Worm (Caenorhabditis elegans): ENCODE measurements around the gene idpp-6.

Gene idpp-6

DNA sequence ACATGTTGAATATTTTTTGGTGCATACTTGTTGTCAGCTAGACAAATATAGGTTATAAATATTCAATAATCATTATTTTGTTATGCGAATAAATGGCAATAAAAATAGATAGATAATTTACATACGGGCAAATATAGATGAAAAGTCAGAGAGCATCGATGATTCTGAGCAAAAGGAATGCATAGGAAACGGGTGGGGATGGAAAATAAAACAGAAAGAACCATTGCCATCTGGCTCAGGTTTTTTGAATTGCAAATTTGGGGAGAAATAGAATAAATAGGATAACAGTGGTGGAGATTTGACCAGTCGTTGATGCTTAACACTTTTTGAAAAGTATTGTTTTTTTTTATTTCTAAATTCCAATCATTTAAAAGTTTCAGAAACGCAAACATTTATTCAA is at the start of gene idpp-6:
TSS of gene idpp-6 (plus strand) at position 301 of the 400 bp plus-strand sequence.
- no peak for TF ChIP-seq ztf-11 (tag; optimal IDR thresholded peaks at IDR 0.05)
- TF ChIP-seq ceh-16 (tag; optimal IDR thresholded peaks at IDR 0.05): no peak
- no peak for TF ChIP-seq sem-4 (tag; optimal IDR thresholded peaks at IDR 0.05)
- TF ChIP-seq unc-62 (GFP tag; optimal IDR thresholded peaks at IDR 0.05): no peak
- TF ChIP-seq F13H6.1 (tag; optimal IDR thresholded peaks at IDR 0.05): no peak
- no peak for TF ChIP-seq ama-1 (optimal IDR thresholded peaks at IDR 0.05)
- no peak for TF ChIP-seq sma-9 (GFP tag; optimal IDR thresholded peaks at IDR 0.05)
- TF ChIP-seq sma-9 (tag; optimal IDR thresholded peaks at IDR 0.05): no peak
- no peak for TF ChIP-seq nhr-129 (tag; optimal IDR thresholded peaks at IDR 0.05)
- no peak for TF ChIP-seq blmp-1 (tag; optimal IDR thresholded peaks at IDR 0.05; ENCODE audit: insufficient read depth)
- TF ChIP-seq dmd-4 (tag; optimal IDR thresholded peaks at IDR 0.05): no peak
- TF ChIP-seq sma-3 (GFP tag; optimal IDR thresholded peaks at IDR 0.05): no peak
- TF ChIP-seq elt-3 (tag; optimal IDR thresholded peaks at IDR 0.05): no peak
- TF ChIP-seq nhr-11 (tag; optimal IDR thresholded peaks at IDR 0.05): no peak
- no peak for TF ChIP-seq nhr-21 (tag; optimal IDR thresholded peaks at IDR 0.05)
- TF ChIP-seq ztf-4 (tag; optimal IDR thresholded peaks at IDR 0.05): no peak

DNA sequence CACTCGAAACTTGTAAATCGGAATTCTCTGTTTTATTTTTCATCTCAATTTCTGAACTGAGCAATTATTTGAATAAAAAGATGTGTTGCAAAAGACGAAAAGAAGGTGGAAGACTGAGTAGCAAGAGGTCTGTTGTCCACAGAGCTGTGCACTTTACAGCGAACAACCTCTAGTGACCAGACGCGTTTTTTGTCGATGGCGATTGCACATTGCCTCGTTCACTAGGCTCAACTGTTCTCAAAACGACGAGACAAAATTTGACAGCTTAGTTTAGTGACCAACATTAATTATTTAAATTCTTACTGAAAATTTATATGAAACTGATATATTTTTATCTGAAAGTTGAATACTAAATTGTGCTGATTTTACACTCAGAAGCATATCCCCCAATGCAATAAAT is 49.8 kb upstream of the idpp-6 start, which contains the start of gene R03E9.2:
TSS of gene R03E9.2 (minus strand) at position 101 of the 400 bp plus-strand sequence.
- TF ChIP-seq crh-2 (tag; optimal IDR thresholded peaks at IDR 0.05): no peak
- no peak for TF ChIP-seq lin-13 (GFP tag; optimal IDR thresholded peaks at IDR 0.05)
- no peak for TF ChIP-seq lsy-2 (tag; optimal IDR thresholded peaks at IDR 0.05)
- TF ChIP-seq unc-62 (GFP tag; optimal IDR thresholded peaks at IDR 0.05): no peak
- TF ChIP-seq lin-11 (tag; optimal IDR thresholded peaks at IDR 0.05): no peak
- no peak for TF ChIP-seq sma-9 (GFP tag; optimal IDR thresholded peaks at IDR 0.05)
- TF ChIP-seq sma-9 (tag; optimal IDR thresholded peaks at IDR 0.05): no peak
- no peak for TF ChIP-seq Y55F3AM.14 (GFP tag; optimal IDR thresholded peaks at IDR 0.05)
- no peak for TF ChIP-seq sma-3 (GFP tag; optimal IDR thresholded peaks at IDR 0.05)
- no peak for TF ChIP-seq unc-39 (tag; optimal IDR thresholded peaks at IDR 0.05)
- TF ChIP-seq sem-4 (tag; optimal IDR thresholded peaks at IDR 0.05): no peak
- TF ChIP-seq elt-1 (tag; optimal IDR thresholded peaks at IDR 0.05): no peak
- no peak for TF ChIP-seq ama-1 (optimal IDR thresholded peaks at IDR 0.05)
- no peak for TF ChIP-seq nhr-237 (tag; optimal IDR thresholded peaks at IDR 0.05)
- TF ChIP-seq dmd-4 (tag; optimal IDR thresholded peaks at IDR 0.05): no peak

DNA sequence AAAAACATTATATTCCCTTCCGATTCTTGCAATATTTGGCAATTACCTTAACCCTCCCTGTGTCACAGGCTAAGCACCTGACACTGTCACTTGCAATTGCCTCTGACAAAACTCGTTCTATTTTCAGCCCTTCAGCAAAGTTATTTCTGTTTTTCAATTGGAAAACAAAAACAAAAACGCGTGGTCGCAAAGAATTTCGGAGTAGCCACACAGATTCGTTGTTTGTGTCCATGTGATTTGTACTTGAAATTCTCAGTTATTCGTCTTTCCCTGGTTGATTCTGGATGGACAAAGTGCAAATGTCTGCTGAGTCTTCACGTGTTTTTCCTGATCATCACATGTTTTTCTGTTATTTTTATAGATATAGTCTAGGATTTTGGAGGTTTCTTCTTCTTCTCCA is 47.5 kb upstream of the idpp-6 start:
- TF ChIP-seq C34F6.9 (tag; optimal IDR thresholded peaks at IDR 0.05) (peak; percentile 57), elt-1 (tag; optimal IDR thresholded peaks at IDR 0.05) (no peak), crh-2 (tag; optimal IDR thresholded peaks at IDR 0.05) (peak; percentile 45), snpc-4 (tag; optimal IDR thresholded peaks at IDR 0.05) (no peak), nhr-25 (tag; optimal IDR thresholded peaks at IDR 0.05) (peak; percentile 70), lsy-2 (tag; optimal IDR thresholded peaks at IDR 0.05) (peak in 1 of 2 experiments; percentile 58), sma-9 (GFP tag; optimal IDR thresholded peaks at IDR 0.05) (peak; percentile 85), sma-9 (tag; optimal IDR thresholded peaks at IDR 0.05) (no peak), sem-4 (tag; optimal IDR thresholded peaks at IDR 0.05) (no peak), nhr-129 (tag; optimal IDR thresholded peaks at IDR 0.05) (peak; percentile 83), F13H6.1 (tag; optimal IDR thresholded peaks at IDR 0.05) (peak; percentile 63), sma-3 (GFP tag; optimal IDR thresholded peaks at IDR 0.05) (peak; percentile 65), ztf-11 (tag; optimal IDR thresholded peaks at IDR 0.05) (no peak), lin-13 (GFP tag; optimal IDR thresholded peaks at IDR 0.05) (no peak), unc-55 (GFP tag; optimal IDR thresholded peaks at IDR 0.05) (no peak), nhr-21 (tag; optimal IDR thresholded peaks at IDR 0.05) (peak; percentile 81), fos-1 (tag; optimal IDR thresholded peaks at IDR 0.05) (no peak), mdl-1 (tag; optimal IDR thresholded peaks at IDR 0.05) (peak in 1 of 2 experiments; percentile 27)

DNA sequence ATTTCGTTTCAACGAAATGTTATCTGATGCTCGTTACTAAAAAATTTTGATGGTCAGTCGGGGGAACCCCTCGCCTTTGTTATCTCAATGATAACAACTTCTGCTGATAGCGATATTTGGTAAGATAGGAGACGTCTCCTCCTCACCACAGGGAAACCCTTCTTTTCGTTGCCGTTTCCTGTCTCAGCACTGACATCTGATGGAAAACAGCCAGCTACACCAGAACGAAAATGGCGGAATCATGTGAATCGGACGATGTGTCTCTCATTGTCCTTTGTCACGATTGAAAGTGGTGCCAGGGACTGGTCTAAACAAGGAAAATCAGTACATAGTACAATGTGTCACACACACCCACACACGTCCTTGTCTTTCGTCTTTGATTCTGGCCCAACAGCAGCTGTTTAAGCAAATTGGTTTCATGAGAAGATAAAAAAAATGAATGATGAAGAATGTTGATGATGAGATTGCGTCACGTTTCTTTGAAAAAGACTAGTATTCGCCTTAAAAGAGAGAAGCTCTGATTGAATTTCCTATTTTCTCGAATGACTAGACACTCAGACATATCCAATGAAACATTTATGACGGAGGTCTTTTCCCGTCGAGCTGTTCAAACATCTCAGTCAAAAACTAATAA is 46.5 kb upstream of the idpp-6 start:
- TF ChIP-seq nhr-129 (tag; optimal IDR thresholded peaks at IDR 0.05) (peak; percentile 88), lin-39 (tag; optimal IDR thresholded peaks at IDR 0.05) (no peak), nhr-11 (tag; optimal IDR thresholded peaks at IDR 0.05) (no peak), ceh-16 (tag; optimal IDR thresholded peaks at IDR 0.05) (no peak), Y55F3AM.14 (GFP tag; optimal IDR thresholded peaks at IDR 0.05) (peak; percentile 66), skn-1 (tag; optimal IDR thresholded peaks at IDR 0.05) (no peak), ama-1 (optimal IDR thresholded peaks at IDR 0.05) (peak; percentile 17), zag-1 (tag; optimal IDR thresholded peaks at IDR 0.05) (no peak), ceh-82 (tag; optimal IDR thresholded peaks at IDR 0.05) (no peak), ztf-1 (GFP tag; conservative IDR thresholded peaks at IDR 0.05) (no peak), dmd-4 (tag; optimal IDR thresholded peaks at IDR 0.05) (peak; percentile 21), nhr-12 (tag; optimal IDR thresholded peaks at IDR 0.05) (no peak), nhr-237 (tag; optimal IDR thresholded peaks at IDR 0.05) (no peak), crh-2 (tag; optimal IDR thresholded peaks at IDR 0.05) (peak; percentile 66), elt-3 (tag; optimal IDR thresholded peaks at IDR 0.05) (peak; percentile 14), ztf-4 (tag; optimal IDR thresholded peaks at IDR 0.05) (peak; percentile 19), ztf-11 (tag; optimal IDR thresholded peaks at IDR 0.05) (no peak), snpc-4 (tag; optimal IDR thresholded peaks at IDR 0.05) (no peak), aly-2 (tag; optimal IDR thresholded peaks at IDR 0.05) (no peak), sma-9 (GFP tag; optimal IDR thresholded peaks at IDR 0.05) (peak; percentile 93), sma-9 (tag; optimal IDR thresholded peaks at IDR 0.05) (no peak), lin-13 (GFP tag; optimal IDR thresholded peaks at IDR 0.05) (no peak), F13H6.1 (tag; optimal IDR thresholded peaks at IDR 0.05) (peak; percentile 68), nhr-21 (tag; optimal IDR thresholded peaks at IDR 0.05) (peak; percentile 96), R02D3.7 (tag; optimal IDR thresholded peaks at IDR 0.05) (no peak), ZK546.5 (tag; optimal IDR thresholded peaks at IDR 0.05) (no peak), peb-1 (tag; optimal IDR thresholded peaks at IDR 0.05) (no peak), sma-3 (GFP tag; optimal IDR thresholded peaks at IDR 0.05) (peak; percentile 91), sem-4 (tag; optimal IDR thresholded peaks at IDR 0.05) (peak; percentile 32), nhr-25 (tag; optimal IDR thresholded peaks at IDR 0.05) (peak; percentile 97), lin-11 (tag; optimal IDR thresholded peaks at IDR 0.05) (no peak), C34F6.9 (tag; optimal IDR thresholded peaks at IDR 0.05) (peak; percentile 42), lsy-2 (tag; optimal IDR thresholded peaks at IDR 0.05) (peak in 1 of 2 experiments; percentile 63), unc-39 (tag; optimal IDR thresholded peaks at IDR 0.05) (no peak), unc-55 (GFP tag; optimal IDR thresholded peaks at IDR 0.05) (no peak)
